Worm (Caenorhabditis elegans): ENCODE measurements around the gene ctl-1.
A peak's percentile ranks its signal among the peaks of the same experiment; 100 is the strongest.

ce11 chrII:14350768-14351167 lies 44.7 kb upstream of the ctl-1 start:
- no peak for TF ChIP-seq egl-27 (tag; optimal IDR thresholded peaks at IDR 0.05)
- TF ChIP-seq nhr-237 (tag; optimal IDR thresholded peaks at IDR 0.05), result no peak
- TF ChIP-seq fos-1 (tag; optimal IDR thresholded peaks at IDR 0.05), result no peak
- no peak for TF ChIP-seq ztf-11 (tag; optimal IDR thresholded peaks at IDR 0.05)
- TF ChIP-seq lsy-2 (tag; optimal IDR thresholded peaks at IDR 0.05), result peak in 1 of 2 experiments; percentile 22
- TF ChIP-seq mes-2 (tag; optimal IDR thresholded peaks at IDR 0.05; ENCODE audit: poor library complexity, severe bottlenecking), result no peak

All from whole organism, L4 larva.